Worm (Caenorhabditis elegans): ENCODE measurements around the gene pes-9.

DNA sequence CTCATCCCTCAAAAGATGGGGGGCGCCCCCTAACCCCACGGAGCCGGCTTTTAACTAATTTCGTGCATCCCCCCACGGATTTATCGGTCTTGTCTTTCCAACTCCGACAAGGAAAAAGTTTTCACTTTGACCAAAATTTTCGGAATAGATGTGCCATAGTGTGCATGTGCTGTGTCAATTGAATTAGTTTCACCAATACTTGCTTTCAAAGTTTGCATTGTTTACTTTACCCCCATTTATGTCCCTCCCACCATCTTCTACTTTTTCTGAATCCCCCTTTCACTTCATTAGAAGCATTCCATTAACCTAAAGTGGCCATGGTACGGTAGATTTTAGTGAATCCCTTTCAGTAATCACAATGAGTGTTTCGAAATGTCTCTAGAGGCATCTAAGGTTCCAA is 20.9 kb upstream of the pes-9 start:
- TF ChIP-seq ceh-82 (tag; optimal IDR thresholded peaks at IDR 0.05): no peak
- TF ChIP-seq lin-11 (tag; optimal IDR thresholded peaks at IDR 0.05): no peak

Data from whole organism, L2 larva.